Fruit fly (Drosophila melanogaster): ENCODE measurements around the gene CG17490.
"Not testable (repeated sequence)": the region's sequence is repeated elsewhere in the genome, so short reads cannot be mapped to it uniquely, and the experiment has no call there.

CG17490 gene

dm6 chr2L:22537940-22538657 lies 631 bp downstream of the CG17490 start (continued):
- TF ChIP-seq CG1602 (GFP tag; optimal IDR thresholded peaks at IDR 0.05): no peak
- TF ChIP-seq Ets97D (GFP tag; optimal IDR thresholded peaks at IDR 0.05): peak; percentile 66
- TF ChIP-seq sisA (GFP tag; IDR thresholded peaks at IDR 0.05): no peak
- TF ChIP-seq CG12659 (GFP tag; optimal IDR thresholded peaks at IDR 0.05): peak; percentile 25
- TF ChIP-seq sens (GFP tag): no peak

dm6 chr2L:22549575-22549974 lies 12.1 kb downstream of the CG17490 start:
- TF ChIP-seq row (GFP tag; IDR thresholded peaks at IDR 0.05) (peak; percentile 93), Trl (optimal IDR thresholded peaks at IDR 0.05) (peak in 1 of 2 experiments; percentile 36), CG17328 (GFP tag; IDR thresholded peaks at IDR 0.05) (peak; percentile 37; the same call in 1 of the 2 replicates), tgo (GFP tag; IDR thresholded peaks at IDR 0.05) (peak; percentile 74; the same call in 2 of the 3 replicates)
- TF ChIP-seq Trl (GFP tag; optimal IDR thresholded peaks at IDR 0.05): not testable (repeated sequence)

dm6 chr2L:22550040-22550439 lies 12.6 kb downstream of the CG17490 start, which contains the start of gene CG17493:
Gene CG17493, plus strand, starts transcription at chr2L:22550064.
- peak; percentile 87 for TF ChIP-seq CG6254 (GFP tag; optimal IDR thresholded peaks at IDR 0.05)
- TF ChIP-seq MBD-R2 (GFP tag; IDR thresholded peaks at IDR 0.05): peak; percentile 44; the same call in 1 of the 2 replicates
- peak; percentile 17 for TF ChIP-seq CG8290 (GFP tag; optimal IDR thresholded peaks at IDR 0.05)
- no peak for TF ChIP-seq CG8290 (tag; optimal IDR thresholded peaks at IDR 0.05)
- no peak for TF ChIP-seq CG5953 (GFP tag; IDR thresholded peaks at IDR 0.05)
- TF ChIP-seq pzg (GFP tag; optimal IDR thresholded peaks at IDR 0.05): peak; percentile 22
- TF ChIP-seq lov (optimal IDR thresholded peaks at IDR 0.05): no peak
- no peak for TF ChIP-seq lov (GFP tag; IDR thresholded peaks at IDR 0.05)
- TF ChIP-seq ssp (GFP tag; IDR thresholded peaks at IDR 0.05): peak; percentile 87
- TF ChIP-seq CG13296 (GFP tag; optimal IDR thresholded peaks at IDR 0.05): no peak
- peak; percentile 3 for TF ChIP-seq phol (tag; optimal IDR thresholded peaks at IDR 0.05)
- TF ChIP-seq CG8089 (GFP tag; optimal IDR thresholded peaks at IDR 0.05): peak; percentile 28
- TF ChIP-seq CG1603 (tag; optimal IDR thresholded peaks at IDR 0.05): peak; percentile 95
- no peak for TF ChIP-seq chinmo (GFP tag; IDR thresholded peaks at IDR 0.05; ENCODE audit: partially characterized antibody)
- peak; percentile 96 for TF ChIP-seq CG30020 (tag; optimal IDR thresholded peaks at IDR 0.05)
- no peak for TF ChIP-seq gt (GFP tag; IDR thresholded peaks at IDR 0.05)
- TF ChIP-seq CG7357 (GFP tag; IDR thresholded peaks at IDR 0.05): peak; percentile 46; the same call in 1 of the 3 replicates
- TF ChIP-seq so (GFP tag; IDR thresholded peaks at IDR 0.05): no peak
- TF ChIP-seq btn (GFP tag; optimal IDR thresholded peaks at IDR 0.05): no peak
- peak; percentile 95 for TF ChIP-seq CG1024 (GFP tag; IDR thresholded peaks at IDR 0.05)
- TF ChIP-seq CG9727 (GFP tag; optimal IDR thresholded peaks at IDR 0.05): no peak
- TF ChIP-seq Sox100B (GFP tag; optimal IDR thresholded peaks at IDR 0.05): no peak
- peak; percentile 68 for TF ChIP-seq CG11723 (GFP tag; optimal IDR thresholded peaks at IDR 0.05)
- TF ChIP-seq pfk (GFP tag; optimal IDR thresholded peaks at IDR 0.05): peak; percentile 70
- no peak for TF ChIP-seq CG1529 (GFP tag; optimal IDR thresholded peaks at IDR 0.05)
- TF ChIP-seq CG15514 (GFP tag; optimal IDR thresholded peaks at IDR 0.05): peak; percentile 10
- TF ChIP-seq CG17802 (tag; optimal IDR thresholded peaks at IDR 0.05): peak; percentile 99
- TF ChIP-seq Trl (optimal IDR thresholded peaks at IDR 0.05): peak; percentile 36 to 44
- no peak for TF ChIP-seq Trl (GFP tag; optimal IDR thresholded peaks at IDR 0.05)

- TF ChIP-seq CG3407 (GFP tag; optimal IDR thresholded peaks at IDR 0.05) (no peak), tgo (GFP tag; IDR thresholded peaks at IDR 0.05) (no peak), ro (GFP tag; IDR thresholded peaks at IDR 0.05) (no peak), CG1603 (tag; optimal IDR thresholded peaks at IDR 0.05) (no peak)
Observed at dm6 chr2L:22566218-22566617, 28.8 kb downstream of the CG17490 start.

Data from whole organism, embryonic.